Worm (Caenorhabditis elegans) whole organism, L4/young adult: ENCODE measurements around the gene Y48E1B.17.

Source experiments
- dao-5 ChIP-seq: sonication (generic microtip); optimal IDR thresholded peaks from 2 replicates; lab custom pipeline; 2016; ENCODE audit warnings: missing genotype, missing genetic modification characterization, moderate library complexity, missing compliant biosample characterization
- him-1 ChIP-seq: sonication (generic microtip); optimal IDR thresholded peaks from 2 replicates; lab custom pipeline; 2016; ENCODE audit warnings: missing genotype, missing genetic modification reagents, missing genetic modification characterization, missing compliant biosample characterization

DNA sequence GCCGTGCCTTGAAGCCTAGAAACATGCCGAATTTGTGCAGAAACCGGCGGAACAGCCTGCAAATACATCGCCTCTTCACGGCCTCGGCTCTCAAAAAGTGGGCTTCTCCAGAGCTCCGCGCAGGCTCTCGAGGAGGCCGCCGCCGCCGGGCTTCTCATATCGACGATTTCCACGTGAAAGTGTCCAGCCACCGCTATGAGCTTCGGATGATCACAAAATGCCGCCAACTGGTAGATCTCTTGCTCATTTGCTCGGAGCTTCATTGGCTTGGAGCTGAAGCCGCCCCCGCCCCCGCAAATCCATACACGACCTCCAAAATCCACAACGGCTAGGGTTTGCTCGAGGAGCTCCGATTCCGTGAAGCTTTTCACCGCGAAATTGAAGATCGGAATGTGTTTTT, 19.7 kb upstream of the Y48E1B.17 start:
- TF ChIP-seq dao-5 (tag; lab: Kevin White, UChicago) (no peak), him-1 (no peak)
